Worm (Caenorhabditis elegans): ENCODE data around the gene Y69E1A.1.
"Not testable (repeated sequence)": the region's sequence is repeated elsewhere in the genome, so short reads cannot be mapped to it uniquely, and the experiment has no call there.

Gene Y69E1A.1

DNA sequence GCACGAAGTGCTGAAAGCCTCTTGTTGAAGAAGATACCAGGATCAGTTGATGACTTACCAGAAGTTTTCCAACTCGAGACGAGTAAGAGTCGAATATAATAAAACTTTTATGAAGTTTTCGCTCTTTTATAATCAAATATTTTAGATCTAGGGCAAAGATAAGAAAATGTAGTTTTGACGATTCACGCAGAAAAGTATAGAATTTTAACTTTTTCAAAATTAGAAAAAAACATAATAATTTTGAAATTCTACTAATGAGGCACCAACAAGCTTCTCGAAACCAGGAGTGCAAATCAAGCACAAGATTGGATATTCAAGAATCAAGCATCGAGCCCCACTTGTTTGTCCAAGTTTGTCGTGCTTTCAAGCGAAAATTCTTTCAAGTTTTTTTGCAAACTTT, at the start of gene Y69E1A.1:
Gene Y69E1A.1, minus strand, starts transcription at position 101 of the 400 bp plus-strand sequence.
- no peak for TF ChIP-seq gei-8 (GFP tag; optimal IDR thresholded peaks at IDR 0.05)
- TF ChIP-seq nhr-25 (tag; optimal IDR thresholded peaks at IDR 0.05; ENCODE audit: borderline replicate concordance, insufficient read depth): no peak
- TF ChIP-seq mes-2 (tag; optimal IDR thresholded peaks at IDR 0.05; ENCODE audit: poor library complexity, severe bottlenecking): no peak
- no peak for TF ChIP-seq ceh-44 (GFP tag; IDR thresholded peaks at IDR 0.05)
- no peak for TF ChIP-seq Y5F2A.4 (GFP tag; optimal IDR thresholded peaks at IDR 0.05)
- no peak for TF ChIP-seq snpc-1.2 (GFP tag; IDR thresholded peaks at IDR 0.05)
- TF ChIP-seq dpl-1 (GFP tag; optimal IDR thresholded peaks at IDR 0.05): no peak
- no peak for TF ChIP-seq hmg-1.1 (GFP tag; IDR thresholded peaks at IDR 0.05)
- no peak for TF ChIP-seq zfp-3 (GFP tag; conservative IDR thresholded peaks at IDR 0.05)
- TF ChIP-seq lin-1 (GFP tag; IDR thresholded peaks at IDR 0.05): no peak
- TF ChIP-seq nhr-77 (tag; optimal IDR thresholded peaks at IDR 0.05): no peak
- TF ChIP-seq aha-1 (tag): no peak
- no peak for TF ChIP-seq egl-27 (tag; optimal IDR thresholded peaks at IDR 0.05)
- TF ChIP-seq cey-2 (tag; optimal IDR thresholded peaks at IDR 0.05; ENCODE audit: borderline replicate concordance, insufficient read depth): no peak
- TF ChIP-seq ztf-7 (tag; optimal IDR thresholded peaks at IDR 0.05): no peak
- TF ChIP-seq nhr-10 (tag; optimal IDR thresholded peaks at IDR 0.05): no peak
- TF ChIP-seq F37D6.2 (tag; optimal IDR thresholded peaks at IDR 0.05): no peak
- no peak for TF ChIP-seq dve-1 (tag; optimal IDR thresholded peaks at IDR 0.05; ENCODE audit: insufficient read depth)

ce11 chrIV:10990699-10991098, 42.0 kb upstream of the Y69E1A.1 start, which contains the start of gene F13H10.5:
Gene F13H10.5 (plus strand): TSS chrIV:10990999.
- TF ChIP-seq Y48G9A.11 (GFP tag; IDR thresholded peaks at IDR 0.05) (no peak), pha-4 (GFP tag; IDR thresholded peaks at IDR 0.05) (no peak), pha-4 (tag; optimal IDR thresholded peaks at IDR 0.05) (no peak), dmd-9 (GFP tag; IDR thresholded peaks at IDR 0.05) (no peak), egl-43 (GFP tag; IDR thresholded peaks at IDR 0.05) (no peak), Y5F2A.4 (GFP tag; optimal IDR thresholded peaks at IDR 0.05) (no peak), nhr-48 (tag; optimal IDR thresholded peaks at IDR 0.05) (no peak), nhr-10 (tag; optimal IDR thresholded peaks at IDR 0.05) (no peak), hif-1 (tag; optimal IDR thresholded peaks at IDR 0.05) (no peak), spr-3 (GFP tag; optimal IDR thresholded peaks at IDR 0.05) (no peak), zip-2 (tag; optimal IDR thresholded peaks at IDR 0.05) (no peak), F49E8.2 (tag; optimal IDR thresholded peaks at IDR 0.05; ENCODE audit: borderline replicate concordance) (no peak), nhr-28 (tag; optimal IDR thresholded peaks at IDR 0.05) (no peak), mes-2 (tag; optimal IDR thresholded peaks at IDR 0.05; ENCODE audit: poor library complexity, severe bottlenecking) (no peak), daf-16 (GFP tag; optimal IDR thresholded peaks at IDR 0.05) (no peak), daf-16 (tag; optimal IDR thresholded peaks at IDR 0.05) (no peak), mdl-1 (tag; optimal IDR thresholded peaks at IDR 0.05) (no peak), D1046.2 (GFP tag; IDR thresholded peaks at IDR 0.05) (no peak), nhr-76 (tag; optimal IDR thresholded peaks at IDR 0.05) (no peak)

ce11 chrIV:10987342-10987945, 38.7 kb upstream of the Y69E1A.1 start, which contains the start of gene Y43E12A.3:
Gene Y43E12A.3 (plus strand): TSS chrIV:10987895.
- not testable (repeated sequence) for TF ChIP-seq attf-4 (tag; optimal IDR thresholded peaks at IDR 0.05); gei-8 (GFP tag; optimal IDR thresholded peaks at IDR 0.05); nhr-41 (GFP tag; IDR thresholded peaks at IDR 0.05)
